Worm (Caenorhabditis elegans) whole organism, early embryonic: Measurements from ENCODE around the gene cTel54X.2.

Source experiments
- F13C5.2 ChIP-seq: sonication (generic microtip); optimal IDR thresholded peaks from 2 replicates; lab custom pipeline; 2017; ENCODE audit warnings: mild to moderate bottlenecking, missing genetic modification characterization, inconsistent platforms, missing compliant biosample characterization
- ama-1 ChIP-seq: fragments of 150-350 bp; optimal IDR thresholded peaks from 2 replicates; lab custom pipeline; 2014
- ceh-13 ChIP-seq: fragments of 200-800 bp; sonication (Bioruptor generic); optimal IDR thresholded peaks from 2 replicates; lab custom pipeline; 2018; ENCODE audit warnings: mild to moderate bottlenecking, missing genetic modification characterization, missing compliant biosample characterization
- ceh-36 ChIP-seq: sonication (generic microtip); optimal IDR thresholded peaks from 2 replicates; lab custom pipeline; 2016; ENCODE audit warnings: missing genetic modification characterization, inconsistent platforms, missing compliant biosample characterization
- flt-1 ChIP-seq: fragments of 200-800 bp; sonication (Bioruptor generic); IDR thresholded peaks from 2 replicates; pipeline ENCODE4 v1.3.6; 2022; ENCODE audit warnings: missing genetic modification characterization, missing compliant biosample characterization
- hmbx-1 ChIP-seq: sonication (generic microtip); optimal IDR thresholded peaks from 2 replicates; lab custom pipeline; 2016; ENCODE audit warnings: mild to moderate bottlenecking, missing genetic modification characterization, missing compliant biosample characterization
- hnd-1 ChIP-seq: sonication (generic microtip); optimal IDR thresholded peaks from 2 replicates; lab custom pipeline; 2016; ENCODE audit warnings: missing genetic modification characterization, missing compliant biosample characterization
- pes-1 ChIP-seq: fragments of 200-800 bp; sonication (Bioruptor generic); IDR thresholded peaks from 2 replicates; pipeline ENCODE4 v1.3.6; 2022; ENCODE audit warnings: missing genetic modification reagents, missing genetic modification characterization, missing compliant biosample characterization
- scrt-1 ChIP-seq: fragments of 200-800 bp; sonication (Bioruptor generic); IDR thresholded peaks from 2 replicates; pipeline ENCODE4 v1.3.6; 2022; ENCODE audit warnings: missing genetic modification characterization, missing compliant biosample characterization
- sea-1 ChIP-seq: fragments of 200-800 bp; sonication (Bioruptor generic); conservative IDR thresholded peaks from 2 replicates; pipeline ENCODE4 v1.3.6; 2022; ENCODE audit warnings: missing genetic modification characterization, missing compliant biosample characterization
- tbx-11 ChIP-seq: fragments of 200-800 bp; sonication (Bioruptor generic); IDR thresholded peaks from 2 replicates; pipeline ENCODE4 v1.3.6; 2022; ENCODE audit warnings: missing genetic modification characterization, missing compliant biosample characterization
- tbx-37 ChIP-seq: fragments of 200-800 bp; sonication (Bioruptor generic); conservative IDR thresholded peaks from 2 replicates; pipeline ENCODE4 v1.3.6; 2022; ENCODE audit warnings: missing genetic modification reagents, missing genetic modification characterization, missing compliant biosample characterization

DNA sequence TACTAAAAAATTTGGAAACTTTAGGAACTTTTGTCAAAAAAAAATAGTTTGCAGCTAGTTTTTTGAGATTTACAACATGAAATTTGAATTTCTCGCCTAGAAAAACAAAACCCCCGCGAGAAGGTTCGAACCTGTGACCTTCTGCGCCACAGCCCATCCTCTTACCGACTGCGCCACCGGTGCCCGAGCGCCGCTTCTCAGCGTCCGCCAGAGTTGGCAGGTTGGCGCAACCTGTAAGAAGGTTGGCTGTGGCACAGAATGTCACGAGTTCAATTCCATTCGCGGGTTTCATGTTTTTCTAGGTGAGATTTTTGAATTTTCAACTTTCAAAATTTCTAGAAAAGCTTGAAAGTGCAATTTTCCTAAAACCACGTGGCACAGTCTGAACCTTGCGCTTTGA lies 47.3 kb downstream of the cTel54X.2 start:
- TF ChIP-seq pes-1 (GFP tag; lab: Robert Waterston, UW): no peak
- TF ChIP-seq ama-1: no peak
- no peak for TF ChIP-seq tbx-11 (GFP tag; lab: Robert Waterston, UW)
- no peak for TF ChIP-seq scrt-1 (GFP tag; lab: Robert Waterston, UW)
- TF ChIP-seq flt-1 (GFP tag; lab: Robert Waterston, UW): no peak
- no peak for TF ChIP-seq hmbx-1 (tag; lab: Kevin White, UChicago)
- no peak for TF ChIP-seq hnd-1 (tag; lab: Kevin White, UChicago)
- no peak for TF ChIP-seq ceh-13 (GFP tag; lab: Kevin White, UChicago)
- no peak for TF ChIP-seq tbx-37
- no peak for TF ChIP-seq F13C5.2
- TF ChIP-seq ceh-36 (tag; lab: Kevin White, UChicago): no peak
- TF ChIP-seq sea-1 (GFP tag; lab: Robert Waterston, UW): no peak
